Worm (Caenorhabditis elegans): ENCODE results near the gene ZK643.5.

ce11 chrIII:8917879-8918381 is 38.1 kb downstream of the ZK643.5 start, which contains the start of gene cdc-25.3:
- TF ChIP-seq nhr-76 (tag; optimal IDR thresholded peaks at IDR 0.05) (no peak), lin-39 (tag; optimal IDR thresholded peaks at IDR 0.05) (no peak), R02D3.7 (tag; optimal IDR thresholded peaks at IDR 0.05) (no peak), ama-1 (optimal IDR thresholded peaks at IDR 0.05) (no peak), daf-12 (tag; optimal IDR thresholded peaks at IDR 0.05) (no peak), ztf-4 (tag; optimal IDR thresholded peaks at IDR 0.05) (no peak), tbx-2 (tag; optimal IDR thresholded peaks at IDR 0.05) (no peak), nhr-25 (tag; optimal IDR thresholded peaks at IDR 0.05) (no peak), fos-1 (tag; optimal IDR thresholded peaks at IDR 0.05) (no peak), ceh-9 (tag; optimal IDR thresholded peaks at IDR 0.05) (no peak)

Measured in whole organism, L3 larva.